Fruit fly (Drosophila melanogaster) whole organism: ENCODE results near the gene CG7156.

Source experiments
- Dll ChIP-seq: fragments of >200 bp; optimal IDR thresholded peaks from 2 replicates; lab custom pipeline; 2017
- EcR ChIP-seq, 2 experiments: fragments of >200 bp; optimal IDR thresholded peaks; 2 replicates each; lab custom pipeline; 2017; ENCODE audit warnings: missing biosample characterization in 2 of 2, missing genetic modification characterization in 2 of 2, missing genetic modification reagents in 2 of 2
- pan ChIP-seq: fragments of >200 bp; optimal IDR thresholded peaks from 2 replicates; lab custom pipeline; 2017
- psq ChIP-seq: fragments of >200 bp; optimal IDR thresholded peaks from 2 replicates; lab custom pipeline; 2017
- usp ChIP-seq: fragments of >200 bp; optimal IDR thresholded peaks from 2 replicates; lab custom pipeline; 2017; ENCODE audit warnings: missing biosample characterization, missing genetic modification characterization, mixed read lengths

dm6 chr3R:18226809-18227157 lies 15.2 kb downstream of the CG7156 start:
- TF ChIP-seq usp (GFP tag; lab: Kevin White, UChicago): no peak
- TF ChIP-seq Dll (lab: Kevin White, UChicago): no peak
- no peak for TF ChIP-seq pan
- TF ChIP-seq psq (lab: Kevin White, UChicago): no peak
- no peak for TF ChIP-seq EcR (GFP tag; optimal IDR thresholded peaks at IDR 0.05; lab: Kevin White, UChicago)
